Fruit fly (Drosophila melanogaster): Measurements from ENCODE around the gene Ptth.

Ptth gene

DNA sequence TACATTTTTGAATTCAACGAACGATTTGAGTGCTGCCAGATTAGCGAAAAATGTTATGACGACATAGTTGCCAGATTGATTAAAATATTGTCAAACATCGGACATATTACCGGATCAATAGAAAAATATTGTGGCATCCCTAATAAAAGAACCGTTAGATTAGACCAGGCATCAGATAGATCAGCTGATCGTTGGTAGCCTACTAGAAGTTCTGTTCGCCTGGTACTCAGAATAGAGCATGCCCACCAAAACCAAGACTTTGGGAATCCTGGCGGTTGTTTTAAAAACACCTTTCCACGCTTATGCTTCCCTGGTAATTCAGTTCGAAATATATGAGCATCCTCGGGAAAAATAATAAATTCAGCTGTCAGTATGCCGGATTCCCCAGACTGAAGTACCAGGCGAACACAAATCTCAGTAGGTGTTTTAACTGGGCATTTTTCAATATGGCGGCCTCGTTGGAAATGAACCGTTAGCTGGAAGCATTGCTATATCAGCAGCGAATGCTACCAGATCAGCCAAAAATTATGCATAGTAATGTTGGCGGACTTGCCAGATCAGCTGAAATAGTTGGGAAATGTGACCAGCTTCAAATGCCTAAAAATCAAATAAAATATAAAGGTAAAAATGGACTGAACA lies 36.0 kb downstream of the Ptth start:
- no peak for TF ChIP-seq CG6792 (GFP tag; optimal IDR thresholded peaks at IDR 0.05)
- TF ChIP-seq CG6854 (GFP tag; optimal IDR thresholded peaks at IDR 0.05): no peak
- TF ChIP-seq Hr39 (GFP tag; optimal IDR thresholded peaks at IDR 0.05): no peak
- TF ChIP-seq Hr38 (GFP tag; optimal IDR thresholded peaks at IDR 0.05): no peak
- peak; percentile 74 for TF ChIP-seq Eip78C (GFP tag)
- no peak for TF ChIP-seq lz (GFP tag; optimal IDR thresholded peaks at IDR 0.05)
- peak in 1 of 2 experiments; percentile 6 for TF ChIP-seq ss (GFP tag; optimal IDR thresholded peaks at IDR 0.05)
- TF ChIP-seq Smox (GFP tag; optimal IDR thresholded peaks at IDR 0.05): peak; percentile 16
- no peak for TF ChIP-seq CG3919 (GFP tag; optimal IDR thresholded peaks at IDR 0.05)
- no peak for TF ChIP-seq eg (GFP tag; IDR thresholded peaks at IDR 0.05)
- TF ChIP-seq fkh (GFP tag; optimal IDR thresholded peaks at IDR 0.05): no peak
- TF ChIP-seq CG31627 (GFP tag; optimal IDR thresholded peaks at IDR 0.05): peak; percentile 36
- TF ChIP-seq spab (GFP tag; optimal IDR thresholded peaks at IDR 0.05): no peak
- no peak for TF ChIP-seq CG10669 (GFP tag; optimal IDR thresholded peaks at IDR 0.05)
- no peak for TF ChIP-seq CG34406 (GFP tag; optimal IDR thresholded peaks at IDR 0.05)
- peak; percentile 33 for TF ChIP-seq svp (GFP tag)
- no peak for TF ChIP-seq acj6 (GFP tag; optimal IDR thresholded peaks at IDR 0.05)
- TF ChIP-seq Sox15 (GFP tag; optimal IDR thresholded peaks at IDR 0.05): no peak
- TF ChIP-seq CG9139 (GFP tag; optimal IDR thresholded peaks at IDR 0.05): no peak
- TF ChIP-seq Met (GFP tag; optimal IDR thresholded peaks at IDR 0.05): no peak
- TF ChIP-seq CG16779 (tag; optimal IDR thresholded peaks at IDR 0.05): no peak
- TF ChIP-seq Ets96B (tag; optimal IDR thresholded peaks at IDR 0.05): no peak
- TF ChIP-seq cyc (GFP tag; optimal IDR thresholded peaks at IDR 0.05): no peak
- peak; percentile 9; the same call in 1 of the 2 replicates for TF ChIP-seq CG15336 (GFP tag; IDR thresholded peaks at IDR 0.05)
- TF ChIP-seq CG32006 (GFP tag; optimal IDR thresholded peaks at IDR 0.05): no peak
- TF ChIP-seq achi (GFP tag; optimal IDR thresholded peaks at IDR 0.05): no peak
- no peak for TF ChIP-seq CG11294 (GFP tag; IDR thresholded peaks at IDR 0.05)
- TF ChIP-seq Hr4 (GFP tag; optimal IDR thresholded peaks at IDR 0.05): no peak
- TF ChIP-seq CG6808 (GFP tag; optimal IDR thresholded peaks at IDR 0.05): peak; percentile 9
- TF ChIP-seq CG8632 (GFP tag; optimal IDR thresholded peaks at IDR 0.05): no peak
- no peak for TF ChIP-seq Gug (GFP tag; IDR thresholded peaks at IDR 0.05)
- no peak for TF ChIP-seq esn (GFP tag; optimal IDR thresholded peaks at IDR 0.05)
- no peak for TF ChIP-seq net (GFP tag; optimal IDR thresholded peaks at IDR 0.05)
- peak; percentile 41 for TF ChIP-seq CG1621 (tag; optimal IDR thresholded peaks at IDR 0.05)
- no peak for TF ChIP-seq CG11762 (GFP tag; optimal IDR thresholded peaks at IDR 0.05; ENCODE audit: insufficient read depth)
- TF ChIP-seq Blimp-1 (GFP tag; optimal IDR thresholded peaks at IDR 0.05): no peak
- TF ChIP-seq CG4318 (GFP tag; optimal IDR thresholded peaks at IDR 0.05): no peak
- no peak for TF ChIP-seq CG6163 (GFP tag; IDR thresholded peaks at IDR 0.05)
- no peak for TF ChIP-seq fd59A (GFP tag; optimal IDR thresholded peaks at IDR 0.05)
- no peak for TF ChIP-seq CG11902 (GFP tag; optimal IDR thresholded peaks at IDR 0.05)
- no peak for TF ChIP-seq fd85E (GFP tag; optimal IDR thresholded peaks at IDR 0.05)
- no peak for TF ChIP-seq vri (GFP tag; optimal IDR thresholded peaks at IDR 0.05)
- TF ChIP-seq topi (GFP tag; optimal IDR thresholded peaks at IDR 0.05): no peak
- TF ChIP-seq Sox14 (GFP tag; optimal IDR thresholded peaks at IDR 0.05): peak; percentile 19
- TF ChIP-seq CG3032 (tag; optimal IDR thresholded peaks at IDR 0.05): no peak
- no peak for TF ChIP-seq CG10631 (GFP tag; optimal IDR thresholded peaks at IDR 0.05)
- no peak for TF ChIP-seq Sox102F (GFP tag; optimal IDR thresholded peaks at IDR 0.05)
- no peak for TF ChIP-seq dsx (GFP tag; optimal IDR thresholded peaks at IDR 0.05; ENCODE audit: poor library complexity, severe bottlenecking)
- TF ChIP-seq CG8319 (GFP tag; optimal IDR thresholded peaks at IDR 0.05): no peak
- TF ChIP-seq OdsH (GFP tag; optimal IDR thresholded peaks at IDR 0.05): no peak
- no peak for TF ChIP-seq Eip75B (GFP tag; optimal IDR thresholded peaks at IDR 0.05)
- TF ChIP-seq CG6276 (GFP tag; optimal IDR thresholded peaks at IDR 0.05): no peak
